Fruit fly (Drosophila melanogaster): Measurements from ENCODE around the gene alpha4GT1.

The alpha4GT1 gene

dm6 chr2L:3055710-3056447, 32.9 kb upstream of the alpha4GT1 start (continued):
- no peak for TF ChIP-seq pfk (GFP tag; optimal IDR thresholded peaks at IDR 0.05)
- TF ChIP-seq Rfx (GFP tag; IDR thresholded peaks at IDR 0.05): peak; percentile 66; the same call in 1 of the 2 replicates
- TF ChIP-seq CG9876 (GFP tag; optimal IDR thresholded peaks at IDR 0.05): no peak
- TF ChIP-seq CG14860 (GFP tag; IDR thresholded peaks at IDR 0.05; ENCODE audit: partially characterized antibody): no peak
- TF ChIP-seq cwo (GFP tag; optimal IDR thresholded peaks at IDR 0.05): peak; percentile 94
- peak; percentile 52 for TF ChIP-seq Ptx1 (GFP tag; IDR thresholded peaks at IDR 0.05)
- TF ChIP-seq CG11398 (GFP tag; optimal IDR thresholded peaks at IDR 0.05): no peak
- TF ChIP-seq pb (GFP tag; optimal IDR thresholded peaks at IDR 0.05): no peak
- TF ChIP-seq CG10267 (tag; optimal IDR thresholded peaks at IDR 0.05): peak; percentile 6
- no peak for TF ChIP-seq CrebB (tag; optimal IDR thresholded peaks at IDR 0.05)
- TF ChIP-seq bbx (GFP tag; IDR thresholded peaks at IDR 0.05; ENCODE audit: partially characterized antibody): peak; percentile 18; the same call in 1 of the 2 replicates
- TF ChIP-seq CG15601 (tag; optimal IDR thresholded peaks at IDR 0.05): no peak
- no peak for TF ChIP-seq Dbx (GFP tag; IDR thresholded peaks at IDR 0.05)
- no peak; the same call in 1 of the 2 replicates for TF ChIP-seq vvl (GFP tag; IDR thresholded peaks at IDR 0.05)
- TF ChIP-seq Opbp (GFP tag; IDR thresholded peaks at IDR 0.05; ENCODE audit: partially characterized antibody): 0 out of 3 replicates have a peak, but pooled peaks have one; percentile 52
- no peak for TF ChIP-seq ftz-f1 (GFP tag; optimal IDR thresholded peaks at IDR 0.05)
- TF ChIP-seq ara (GFP tag; IDR thresholded peaks at IDR 0.05): 0 out of 2 replicates have a peak, but pooled peaks have one; percentile 25
- TF ChIP-seq CG2116 (GFP tag; optimal IDR thresholded peaks at IDR 0.05): no peak
- TF ChIP-seq CG10543 (GFP tag; optimal IDR thresholded peaks at IDR 0.05): no peak
- TF ChIP-seq dan (GFP tag; IDR thresholded peaks at IDR 0.05): no peak
- TF ChIP-seq Nf-YB (GFP tag; optimal IDR thresholded peaks at IDR 0.05): no peak
- TF ChIP-seq CG10979 (tag; optimal IDR thresholded peaks at IDR 0.05): peak; percentile 28
- peak; percentile 4 to 48 for TF ChIP-seq Pdp1 (GFP tag; optimal IDR thresholded peaks at IDR 0.05)
- TF ChIP-seq CG33557 (GFP tag; optimal IDR thresholded peaks at IDR 0.05): no peak
- TF ChIP-seq br (optimal IDR thresholded peaks at IDR 0.05): no peak
- TF ChIP-seq kah (GFP tag; optimal IDR thresholded peaks at IDR 0.05): no peak
- TF ChIP-seq her (GFP tag; optimal IDR thresholded peaks at IDR 0.05): no peak
- TF ChIP-seq CG8089 (GFP tag; optimal IDR thresholded peaks at IDR 0.05): no peak
- no peak for TF ChIP-seq Elba2 (GFP tag; optimal IDR thresholded peaks at IDR 0.05)
- no peak for TF ChIP-seq CG1603 (tag; optimal IDR thresholded peaks at IDR 0.05)
- TF ChIP-seq usp (GFP tag; optimal IDR thresholded peaks at IDR 0.05): no peak
- peak; percentile 24; the same call in 1 of the 3 replicates for TF ChIP-seq CG34224 (GFP tag; IDR thresholded peaks at IDR 0.05; ENCODE audit: partially characterized antibody)
- no peak for TF ChIP-seq HLHmδ (GFP tag; optimal IDR thresholded peaks at IDR 0.05)
- peak; percentile 62 for TF ChIP-seq CG18599 (GFP tag; optimal IDR thresholded peaks at IDR 0.05)
- no peak for TF ChIP-seq CG11085 (GFP tag; IDR thresholded peaks at IDR 0.05)
- no peak for TF ChIP-seq hkb (optimal IDR thresholded peaks at IDR 0.05)
- no peak for TF ChIP-seq hkb (GFP tag; IDR thresholded peaks at IDR 0.05)
- no peak for TF ChIP-seq Vsx1 (GFP tag; optimal IDR thresholded peaks at IDR 0.05)
- TF ChIP-seq zfh1 (GFP tag; IDR thresholded peaks at IDR 0.05): no peak
- TF ChIP-seq Lim3 (GFP tag; IDR thresholded peaks at IDR 0.05): no peak
- TF ChIP-seq CG14667 (GFP tag; IDR thresholded peaks at IDR 0.05): no peak
- TF ChIP-seq CG1529 (GFP tag; optimal IDR thresholded peaks at IDR 0.05): no peak
- peak; percentile 70 for TF ChIP-seq CG30403 (GFP tag; optimal IDR thresholded peaks at IDR 0.05)
- TF ChIP-seq CG17385 (GFP tag; optimal IDR thresholded peaks at IDR 0.05): no peak
- peak; percentile 6 for TF ChIP-seq scrt (GFP tag; optimal IDR thresholded peaks at IDR 0.05)
- no peak for TF ChIP-seq Ravus (GFP tag; IDR thresholded peaks at IDR 0.05)
- no peak for TF ChIP-seq Optix (GFP tag; IDR thresholded peaks at IDR 0.05)
- TF ChIP-seq Hey (tag; optimal IDR thresholded peaks at IDR 0.05): no peak
- TF ChIP-seq CG10209 (GFP tag; optimal IDR thresholded peaks at IDR 0.05): peak; percentile 41
- no peak for TF ChIP-seq CG4617 (GFP tag; optimal IDR thresholded peaks at IDR 0.05; ENCODE audit: borderline replicate concordance)

Data from whole organism, embryonic.